Worm (Caenorhabditis elegans) whole organism, late embryonic: ENCODE measurements around the gene B0244.10.

Experiments used
- ahr-1 ChIP-seq: sonication (generic microtip); optimal IDR thresholded peaks from 2 replicates; lab custom pipeline; 2016; ENCODE audit warnings: missing genetic modification characterization, missing compliant biosample characterization
- ama-1 ChIP-seq: fragments of 150-350 bp; optimal IDR thresholded peaks from 2 replicates; lab custom pipeline; 2014
- ceh-22 ChIP-seq: sonication (generic microtip); optimal IDR thresholded peaks from 2 replicates; lab custom pipeline; 2017; ENCODE audit warnings: missing biosample characterization, missing genetic modification characterization
- ceh-24 ChIP-seq: sonication (generic microtip); optimal IDR thresholded peaks from 2 replicates; lab custom pipeline; 2016; ENCODE audit warnings: mild to moderate bottlenecking, missing genetic modification characterization, missing compliant biosample characterization
- ceh-45 ChIP-seq: fragments of 200-800 bp; sonication (Bioruptor generic); IDR thresholded peaks from 2 replicates; pipeline ENCODE4 v1.3.6; 2022; ENCODE audit warnings: missing genetic modification reagents, missing genetic modification characterization, missing compliant biosample characterization
- ceh-48 ChIP-seq: sonication (generic microtip); optimal IDR thresholded peaks from 2 replicates; lab custom pipeline; 2016; ENCODE audit warnings: missing genetic modification characterization, inconsistent platforms, missing compliant biosample characterization
- ceh-6 ChIP-seq: fragments of 200-800 bp; sonication (Bioruptor generic); optimal IDR thresholded peaks from 2 replicates; lab custom pipeline; 2018; ENCODE audit warnings: mild to moderate bottlenecking, missing genetic modification characterization, missing compliant biosample characterization
- ceh-9 ChIP-seq: sonication (generic microtip); optimal IDR thresholded peaks from 2 replicates; lab custom pipeline; 2016; ENCODE audit warnings: mild to moderate bottlenecking, missing genetic modification characterization, inconsistent platforms, missing compliant biosample characterization
- dmd-4 ChIP-seq: sonication (generic microtip); optimal IDR thresholded peaks from 2 replicates; lab custom pipeline; 2016; ENCODE audit warnings: borderline replicate concordance, missing genetic modification characterization, missing compliant biosample characterization
- dve-1 ChIP-seq: sonication (generic microtip); optimal IDR thresholded peaks from 2 replicates; lab custom pipeline; 2017; ENCODE audit warnings: antibody characterized with exemption, mild to moderate bottlenecking, missing genetic modification characterization, missing compliant biosample characterization
- elt-2 ChIP-seq: sonication (generic microtip); optimal IDR thresholded peaks from 2 replicates; lab custom pipeline; 2016; ENCODE audit warnings: missing genetic modification reagents, missing genetic modification characterization, missing compliant biosample characterization
- fax-1 ChIP-seq: sonication (generic microtip); optimal IDR thresholded peaks from 2 replicates; lab custom pipeline; 2016; ENCODE audit warnings: missing genotype, missing genetic modification characterization, missing compliant biosample characterization
- fkh-10 ChIP-seq: fragments of 150-350 bp; optimal IDR thresholded peaks from 2 replicates; lab custom pipeline; 2014; ENCODE audit warnings: missing biosample characterization, missing genetic modification reagents, missing genetic modification characterization
- gmeb-2 ChIP-seq: sonication (generic microtip); optimal IDR thresholded peaks from 2 replicates; lab custom pipeline; 2016; ENCODE audit warnings: missing genetic modification characterization, inconsistent platforms, missing compliant biosample characterization
- hlh-15 ChIP-seq: sonication (generic microtip); optimal IDR thresholded peaks from 2 replicates; lab custom pipeline; 2016; ENCODE audit warnings: missing genetic modification characterization, missing compliant biosample characterization
- hlh-30 ChIP-seq: sonication (generic microtip); optimal IDR thresholded peaks from 2 replicates; lab custom pipeline; 2017; ENCODE audit warnings: antibody characterized with exemption, missing genetic modification characterization, missing compliant biosample characterization; ENCODE audit not compliant: insufficient read depth
- hlh-8 ChIP-seq: sonication (generic microtip); optimal IDR thresholded peaks from 2 replicates; lab custom pipeline; 2016; ENCODE audit warnings: missing genotype, missing genetic modification characterization, missing compliant biosample characterization
- mec-3 ChIP-seq: sonication (generic microtip); optimal IDR thresholded peaks from 2 replicates; lab custom pipeline; 2016; ENCODE audit warnings: borderline replicate concordance, missing genetic modification characterization, missing compliant biosample characterization
- nfya-1 ChIP-seq: sonication (generic microtip); optimal IDR thresholded peaks from 2 replicates; lab custom pipeline; 2017; ENCODE audit warnings: missing genetic modification characterization, mild to moderate bottlenecking, missing compliant biosample characterization, antibody characterized with exemption, moderate library complexity
- nhr-232 ChIP-seq: sonication (generic microtip); optimal IDR thresholded peaks from 2 replicates; lab custom pipeline; 2016; ENCODE audit warnings: missing genetic modification characterization, missing compliant biosample characterization
- pha-4 ChIP-seq: fragments of 150-350 bp; optimal IDR thresholded peaks from 2 replicates; lab custom pipeline; 2018; ENCODE audit warnings: missing biosample characterization, missing genetic modification reagents, missing genetic modification characterization
- pqm-1 ChIP-seq: sonication (generic microtip); optimal IDR thresholded peaks from 2 replicates; lab custom pipeline; 2016; ENCODE audit warnings: missing genetic modification characterization, missing compliant biosample characterization
- pros-1 ChIP-seq: fragments of 150-350 bp; optimal IDR thresholded peaks from 2 replicates; lab custom pipeline; 2014; ENCODE audit warnings: missing biosample characterization, missing genetic modification reagents, missing genetic modification characterization
- ref-2 ChIP-seq: sonication (generic microtip); optimal IDR thresholded peaks from 2 replicates; lab custom pipeline; 2016; ENCODE audit warnings: missing genetic modification characterization, missing compliant biosample characterization
- rnt-1 ChIP-seq: sonication (generic microtip); optimal IDR thresholded peaks from 2 replicates; lab custom pipeline; 2016; ENCODE audit warnings: missing genetic modification characterization, missing compliant biosample characterization
- sdc-2 ChIP-seq: sonication (generic microtip); optimal IDR thresholded peaks from 2 replicates; lab custom pipeline; 2016; ENCODE audit warnings: missing genotype, missing genetic modification characterization, missing compliant biosample characterization
- sox-4 ChIP-seq: sonication (generic microtip); optimal IDR thresholded peaks from 2 replicates; lab custom pipeline; 2017; ENCODE audit warnings: mild to moderate bottlenecking, missing genetic modification characterization, inconsistent platforms, missing compliant biosample characterization
- syd-9 ChIP-seq: sonication (generic microtip); optimal IDR thresholded peaks from 2 replicates; lab custom pipeline; 2016; ENCODE audit warnings: mild to moderate bottlenecking, missing genetic modification characterization, moderate library complexity, missing compliant biosample characterization
- unc-55 ChIP-seq: sonication (generic microtip); optimal IDR thresholded peaks from 2 replicates; lab custom pipeline; 2017; ENCODE audit warnings: missing biosample characterization, missing genetic modification reagents, missing genetic modification characterization

B0244.10 gene

DNA sequence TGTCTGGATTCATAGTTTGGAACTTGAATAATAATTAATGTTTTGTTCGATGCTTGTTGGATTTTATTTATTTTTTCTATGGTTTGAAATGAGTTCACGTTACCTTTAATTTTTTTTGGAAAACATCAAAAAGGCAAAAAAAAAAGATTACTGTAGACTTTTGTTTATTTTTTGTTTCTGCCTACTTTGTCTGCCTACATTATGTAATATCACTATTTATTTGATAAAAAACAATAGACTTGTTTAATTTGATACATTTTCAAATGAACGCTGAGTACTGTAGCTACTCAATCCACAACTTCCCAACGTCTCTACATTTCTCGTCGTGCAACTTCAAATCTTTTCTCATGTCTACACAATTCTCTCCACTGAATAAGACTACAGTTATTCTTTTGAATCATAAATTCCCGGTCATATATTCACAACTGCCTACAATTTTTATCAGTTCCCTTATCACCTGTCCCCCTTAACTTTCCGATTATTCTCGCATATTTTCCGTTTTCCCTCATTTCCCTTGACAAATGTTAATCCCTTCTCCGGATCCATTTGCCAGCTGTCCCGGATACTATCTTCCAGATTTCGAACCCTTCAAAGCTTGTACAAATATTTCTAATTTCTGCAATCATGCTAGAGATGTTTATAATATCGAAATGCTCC is 3.9 kb upstream of the B0244.10 start, which contains the start of the genes B0244.9 and B0244.7:
Gene B0244.9, minus strand, starts transcription at position 51 of the 657 bp plus-strand sequence.
Gene B0244.7, plus strand, starts transcription at position 522 of the 657 bp plus-strand sequence.
- TF ChIP-seq hlh-8 (tag; lab: Kevin White, UChicago) (no peak), elt-2 (peak; percentile 65)

DNA sequence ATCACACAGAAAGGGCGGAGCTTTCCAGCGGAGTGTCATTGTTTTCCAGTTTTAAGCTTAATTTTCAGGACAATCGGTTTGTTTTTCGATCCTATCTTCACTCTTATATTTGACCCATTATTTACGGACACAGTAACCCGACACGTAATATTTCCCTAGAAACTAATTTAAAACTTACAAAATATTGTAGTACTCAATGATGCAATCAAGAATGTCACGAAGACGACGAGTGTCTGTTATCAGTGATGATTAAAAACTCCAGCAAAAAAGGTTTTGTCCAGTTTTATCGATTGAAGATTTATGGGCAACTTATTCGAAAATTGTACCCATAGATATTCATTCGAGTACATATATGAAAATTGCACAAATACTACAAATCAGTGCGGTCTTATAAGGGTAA is 2.0 kb upstream of the B0244.10 start, which contains the start of gene B0244.17:
Gene B0244.17, plus strand, starts transcription at position 301 of the 400 bp plus-strand sequence.
- TF ChIP-seq elt-2 (peak; percentile 30), ceh-45 (GFP tag; lab: Robert Waterston, UW) (no peak)

DNA sequence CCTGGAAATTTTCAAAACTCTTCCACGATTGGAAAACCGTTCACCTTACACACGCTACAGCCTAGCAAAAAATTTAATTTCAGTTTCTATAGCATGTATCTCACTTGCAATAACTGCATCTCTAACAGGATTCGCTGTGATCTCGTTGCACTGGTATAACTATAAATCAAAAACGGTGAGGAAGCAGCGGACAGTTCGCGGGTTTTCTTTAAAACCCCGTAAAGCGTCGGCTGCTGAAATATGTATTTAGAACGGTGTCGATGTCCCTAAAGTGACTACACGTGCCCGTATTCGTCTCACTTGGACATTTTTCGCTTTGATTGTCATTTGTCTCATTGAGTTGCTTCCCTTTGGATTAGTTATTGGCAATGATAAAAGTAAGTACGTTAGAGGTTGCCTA is 630 bp upstream of the B0244.10 start:
- no peak for TF ChIP-seq ceh-24 (tag; lab: Kevin White, UChicago)
- no peak for TF ChIP-seq nhr-232
- TF ChIP-seq hlh-15 (tag; lab: Kevin White, UChicago), result no peak
- no peak for TF ChIP-seq sox-4 (tag; lab: Kevin White, UChicago)
- TF ChIP-seq hlh-30 (tag; lab: Kevin White, UChicago), result no peak

DNA sequence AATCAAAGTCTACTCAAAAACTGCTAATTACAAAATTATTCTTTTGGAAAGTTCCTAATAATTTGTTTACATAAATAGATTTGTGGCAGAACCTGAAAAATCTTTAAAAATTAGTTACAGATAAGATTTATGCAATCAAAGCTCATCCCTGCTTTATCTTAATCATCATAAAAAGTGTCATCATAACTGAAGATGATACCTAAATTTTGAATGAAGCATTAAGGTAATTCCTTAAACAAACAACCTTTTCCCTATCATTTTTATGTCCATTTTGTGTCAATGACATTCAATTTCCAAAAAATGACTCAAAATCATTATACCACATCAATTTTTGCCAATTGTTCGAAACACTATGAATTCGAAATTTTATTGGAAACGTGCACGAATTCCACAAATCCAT is 2.8 kb downstream of the B0244.10 start, which contains the start of gene B0244.6:
Gene B0244.6, plus strand, starts transcription at position 301 of the 400 bp plus-strand sequence.
- no peak for TF ChIP-seq ref-2 (tag; lab: Kevin White, UChicago)
- no peak for TF ChIP-seq ceh-45 (GFP tag; lab: Robert Waterston, UW)
- TF ChIP-seq sdc-2 (tag; lab: Kevin White, UChicago), result no peak
- TF ChIP-seq mec-3 (tag; lab: Kevin White, UChicago), result no peak
- no peak for TF ChIP-seq pha-4 (tag; lab: Kevin White, UChicago)
- no peak for TF ChIP-seq ceh-9 (tag; lab: Kevin White, UChicago)

DNA sequence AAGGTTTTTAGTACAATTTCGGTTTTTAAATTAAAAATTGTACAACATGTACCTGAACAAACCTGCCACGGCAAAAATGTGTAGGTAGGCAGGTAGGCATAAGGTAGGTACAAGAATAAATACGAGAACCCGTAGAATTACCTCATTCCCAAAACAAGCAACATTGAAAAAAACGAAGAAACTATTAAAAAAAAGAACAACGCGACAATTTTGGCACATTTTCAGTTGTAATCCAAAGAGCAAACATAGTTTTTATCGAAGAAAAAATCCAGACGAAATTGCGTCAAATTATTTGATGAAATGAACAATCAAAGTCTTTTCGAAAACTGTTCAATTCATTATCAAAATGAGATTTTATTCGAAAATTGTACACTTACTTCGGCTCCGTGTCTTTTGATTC is 5.7 kb downstream of the B0244.10 start, which contains the start of gene B0244.16:
Gene B0244.16, plus strand, starts transcription at position 301 of the 400 bp plus-strand sequence.
- no peak for TF ChIP-seq fax-1 (tag; lab: Kevin White, UChicago)
- TF ChIP-seq ahr-1, result no peak
- TF ChIP-seq ref-2 (tag; lab: Kevin White, UChicago), result no peak
- TF ChIP-seq ceh-48 (tag; lab: Kevin White, UChicago), result no peak
- TF ChIP-seq ceh-22 (tag; lab: Kevin White, UChicago), result no peak
- TF ChIP-seq syd-9 (tag; lab: Kevin White, UChicago), result no peak
- TF ChIP-seq unc-55 (GFP tag; lab: Kevin White, UChicago), result no peak
- no peak for TF ChIP-seq fkh-10
- TF ChIP-seq pros-1 (tag; lab: Kevin White, UChicago), result no peak
- TF ChIP-seq gmeb-2, result no peak
- no peak for TF ChIP-seq dmd-4 (tag; lab: Kevin White, UChicago)
- no peak for TF ChIP-seq ceh-6 (GFP tag; lab: Kevin White, UChicago)
- TF ChIP-seq sdc-2 (tag; lab: Kevin White, UChicago), result no peak
- no peak for TF ChIP-seq ama-1 (lab: Kevin White, UChicago)
- TF ChIP-seq, all 69 proteins: peak for 0

DNA sequence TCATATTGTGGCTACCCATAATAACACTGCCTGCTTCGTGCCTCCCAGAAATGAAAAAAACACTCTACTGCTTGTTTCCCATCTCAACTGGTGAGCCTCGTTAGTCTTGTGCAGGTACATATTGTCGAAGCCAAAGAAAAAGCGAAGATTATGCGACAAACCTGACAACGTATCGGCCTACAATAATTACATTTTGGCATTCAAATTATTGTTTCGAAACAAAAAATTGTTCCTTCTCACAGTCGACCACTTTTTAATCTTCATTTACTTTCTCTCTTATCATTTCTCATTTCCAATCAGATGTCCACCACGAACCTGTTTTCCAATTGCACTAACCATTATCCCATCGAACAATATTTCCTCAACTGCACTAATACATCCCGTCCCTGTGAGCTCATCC is 8.1 kb downstream of the B0244.10 start, which contains the start of gene B0244.15:
Gene B0244.15, plus strand, starts transcription at position 301 of the 400 bp plus-strand sequence.
- TF ChIP-seq nfya-1 (tag; lab: Kevin White, UChicago) (no peak), fax-1 (tag; lab: Kevin White, UChicago) (no peak), ceh-9 (tag; lab: Kevin White, UChicago) (no peak), dve-1 (tag; lab: Kevin White, UChicago) (no peak), pqm-1 (tag; lab: Kevin White, UChicago) (no peak), rnt-1 (tag; lab: Kevin White, UChicago) (no peak)
